Worm (Caenorhabditis elegans) whole organism, mixed stage, embryonic: Measurements from ENCODE around the gene nhr-211.

Experiments
- elt-1 ChIP-seq: sonication (generic microtip); optimal IDR thresholded peaks from 2 replicates; lab custom pipeline; 2017; ENCODE audit warnings: missing genetic modification characterization, mild to moderate bottlenecking, missing compliant biosample characterization, antibody characterized with exemption, moderate library complexity, borderline replicate concordance; ENCODE audit not compliant: insufficient read depth
- elt-3 ChIP-seq: fragments of 150-350 bp; optimal IDR thresholded peaks from 2 replicates; lab custom pipeline; 2014; ENCODE audit warnings: missing biosample characterization, missing genetic modification characterization
- nhr-12 ChIP-seq: fragments of 150-350 bp; optimal IDR thresholded peaks from 2 replicates; lab custom pipeline; 2014; ENCODE audit warnings: missing biosample characterization, missing genetic modification characterization
- nhr-2 ChIP-seq: fragments of 150-350 bp; optimal IDR thresholded peaks from 2 replicates; lab custom pipeline; 2014; ENCODE audit warnings: missing biosample characterization, missing genetic modification characterization
- nhr-237 ChIP-seq: fragments of 150-350 bp; optimal IDR thresholded peaks from 2 replicates; lab custom pipeline; 2014; ENCODE audit warnings: missing biosample characterization, missing genetic modification characterization
- nhr-28 ChIP-seq: fragments of 150-350 bp; optimal IDR thresholded peaks from 2 replicates; lab custom pipeline; 2014; ENCODE audit warnings: missing biosample characterization, missing genetic modification characterization
- unc-39 ChIP-seq: fragments of 150-350 bp; optimal IDR thresholded peaks from 2 replicates; lab custom pipeline; 2014; ENCODE audit warnings: missing biosample characterization, missing genetic modification characterization
- unc-62 ChIP-seq: fragments of 150-350 bp; optimal IDR thresholded peaks from 2 replicates; lab custom pipeline; 2014; ENCODE audit warnings: missing biosample characterization, missing genetic modification reagents, missing genetic modification characterization

DNA sequence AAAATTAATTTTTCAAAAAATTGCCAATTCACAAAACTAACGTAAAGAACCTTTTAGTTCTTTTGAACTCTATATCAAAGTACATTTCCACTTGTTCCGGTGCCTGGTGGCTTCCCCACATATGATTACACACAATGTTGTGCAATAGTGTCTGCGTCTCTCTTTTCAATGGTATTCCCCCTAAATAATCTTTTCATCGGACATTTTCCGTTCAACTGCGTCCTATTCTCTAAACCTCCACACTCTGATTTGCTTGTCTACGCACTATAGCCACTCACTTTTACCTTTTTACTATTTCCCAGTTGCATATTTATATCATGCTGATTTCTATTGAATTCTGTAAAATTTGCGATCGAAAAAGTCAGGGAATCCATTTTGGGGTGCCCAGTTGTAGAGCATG, 45.3 kb downstream of the nhr-211 start, which contains the start of gene nhr-58:
- TF ChIP-seq nhr-28 (tag; lab: Kevin White, UChicago): no peak
- no peak for TF ChIP-seq unc-62
- no peak for TF ChIP-seq nhr-2 (tag; lab: Kevin White, UChicago)
- TF ChIP-seq nhr-12: no peak
- peak; percentile 83 for TF ChIP-seq elt-3
- no peak for TF ChIP-seq unc-39 (tag; lab: Kevin White, UChicago)
- TF ChIP-seq elt-1: peak; percentile 54
- TF ChIP-seq nhr-237: no peak
